Worm (Caenorhabditis elegans) whole organism, midembryonic: ENCODE results near the gene str-112.

Source experiments
- T22C8.4 ChIP-seq: fragments of 200-800 bp; sonication (Bioruptor generic); IDR thresholded peaks from 2 replicates; pipeline ENCODE4 v1.3.6; 2022; ENCODE audit warnings: missing genetic modification characterization, missing compliant biosample characterization
- cog-1 ChIP-seq: sonication (generic microtip); optimal IDR thresholded peaks from 2 replicates; lab custom pipeline; 2016; ENCODE audit warnings: missing genetic modification characterization, missing compliant biosample characterization
- flt-1 ChIP-seq: fragments of 200-800 bp; sonication (Bioruptor generic); IDR thresholded peaks from 2 replicates; pipeline ENCODE4 v1.3.6; 2022; ENCODE audit warnings: missing genetic modification characterization, missing compliant biosample characterization
- med-1 ChIP-seq: sonication (generic microtip); optimal IDR thresholded peaks from 2 replicates; lab custom pipeline; 2017; ENCODE audit warnings: missing genetic modification characterization, mild to moderate bottlenecking, missing compliant biosample characterization, antibody characterized with exemption, missing genetic modification reagents; ENCODE audit not compliant: insufficient read depth
- ref-1 ChIP-seq: fragments of 200-800 bp; sonication (Bioruptor generic); conservative IDR thresholded peaks from 2 replicates; pipeline ENCODE4 v1.3.6; 2022; ENCODE audit warnings: missing genetic modification reagents, missing genetic modification characterization, missing compliant biosample characterization
- ztf-23 ChIP-seq: fragments of 200-800 bp; sonication (Bioruptor generic); IDR thresholded peaks from 2 replicates; pipeline ENCODE4 v1.3.6; 2022; ENCODE audit warnings: missing genetic modification reagents, missing genetic modification characterization, missing compliant biosample characterization
- ztf-29 ChIP-seq: fragments of 200-800 bp; sonication (Bioruptor generic); IDR thresholded peaks from 2 replicates; pipeline ENCODE4 v1.3.6; 2022; ENCODE audit warnings: missing genetic modification reagents, missing genetic modification characterization, missing compliant biosample characterization

- TF ChIP-seq flt-1 (no peak), T22C8.4 (GFP tag; lab: Robert Waterston, UW) (no peak), ztf-29 (GFP tag; lab: Robert Waterston, UW) (no peak), med-1 (GFP tag; lab: Kevin White, UChicago) (no peak), cog-1 (tag; lab: Kevin White, UChicago) (no peak), ztf-23 (no peak), ref-1 (no peak)
These were observed 4.4 kb upstream of the str-112 start for ce11 chrV:7142661-7143060.
